Worm (Caenorhabditis elegans) whole organism, dauer: ENCODE data around the gene tbc-8.

Experiments
- unc-62 ChIP-seq: sonication (generic microtip); optimal IDR thresholded peaks from 2 replicates; lab custom pipeline; 2017; ENCODE audit warnings: missing biosample characterization, missing genetic modification reagents, missing genetic modification characterization

The tbc-8 gene

DNA sequence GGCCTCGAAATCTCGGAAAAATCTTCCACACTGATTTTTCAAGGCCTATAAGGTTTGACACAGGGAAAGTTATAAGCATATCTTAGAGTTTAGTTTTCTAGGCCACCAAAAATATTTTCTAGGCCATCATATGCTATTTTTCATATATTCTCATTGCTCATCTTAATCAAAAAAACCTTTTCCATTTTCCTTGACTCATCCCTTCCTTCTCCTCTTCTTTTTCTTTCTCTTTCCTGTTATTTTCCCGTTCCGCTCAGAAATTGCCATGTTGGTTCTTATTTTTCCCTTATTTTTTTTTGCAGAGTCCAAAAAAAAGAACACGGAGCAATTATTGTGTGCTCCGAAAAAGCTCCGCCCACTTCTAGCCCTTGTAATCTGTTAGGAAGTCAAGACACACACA is at the start of gene tbc-8:
Gene tbc-8 (plus strand): TSS at position 301 of the 400 bp plus-strand sequence.
- TF ChIP-seq unc-62 (GFP tag; lab: Kevin White, UChicago), result no peak

DNA sequence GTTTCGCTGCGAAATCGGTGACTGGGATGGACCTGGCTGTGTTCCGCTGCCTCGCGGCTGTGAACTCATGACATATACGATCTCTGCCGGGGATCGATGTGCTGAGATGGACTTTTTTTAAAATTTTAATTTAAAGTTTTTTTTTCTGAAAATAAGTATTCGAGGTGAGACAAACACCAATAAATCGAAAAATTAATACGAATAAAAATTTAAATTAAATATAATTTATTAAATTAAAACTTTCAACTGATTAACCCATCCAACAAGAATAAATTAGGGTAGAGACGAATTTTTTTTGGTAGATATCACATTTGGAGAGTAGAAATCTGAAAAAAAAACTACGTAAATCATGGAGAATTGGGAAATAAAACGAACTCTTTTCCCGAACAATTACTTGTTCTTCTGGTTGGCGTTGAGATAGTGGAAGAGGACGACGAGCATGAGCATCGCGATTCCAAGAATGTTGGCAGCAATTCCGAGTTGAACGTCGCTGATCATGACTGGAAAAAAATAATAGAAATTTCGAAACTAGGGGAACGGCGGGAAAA is 46.6 kb upstream of the tbc-8 start, which contains the start of the genes unc-50 and ostf-4:
Gene unc-50 (minus strand): TSS at position 101 of the 548 bp plus-strand sequence.
Gene ostf-4 (minus strand): TSS at position 498 of the 548 bp plus-strand sequence.
- no peak for TF ChIP-seq unc-62 (GFP tag; lab: Kevin White, UChicago)

DNA sequence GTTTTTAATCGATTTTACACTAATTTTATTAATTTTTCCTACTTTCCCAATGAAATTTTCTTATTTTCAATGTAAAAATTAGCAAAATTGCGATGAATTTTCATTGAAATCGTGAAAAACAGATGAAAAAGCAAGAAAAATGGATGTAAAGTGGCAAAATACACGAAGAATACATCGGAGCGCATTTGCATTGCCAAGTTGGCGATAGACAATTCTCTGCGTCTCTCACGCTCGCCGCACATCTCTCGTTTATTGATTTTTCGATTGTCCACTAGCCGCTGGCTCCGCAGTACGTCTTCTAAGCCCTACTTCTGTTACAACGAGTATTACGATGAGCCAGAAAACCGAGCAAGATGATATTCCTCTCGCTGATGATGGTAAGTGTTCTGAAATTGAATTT is 46.0 kb upstream of the tbc-8 start, which contains the start of gene unc-69:
Gene unc-69 (plus strand): TSS at position 185 of the 400 bp plus-strand sequence.
- no peak for TF ChIP-seq unc-62 (GFP tag; lab: Kevin White, UChicago)

DNA sequence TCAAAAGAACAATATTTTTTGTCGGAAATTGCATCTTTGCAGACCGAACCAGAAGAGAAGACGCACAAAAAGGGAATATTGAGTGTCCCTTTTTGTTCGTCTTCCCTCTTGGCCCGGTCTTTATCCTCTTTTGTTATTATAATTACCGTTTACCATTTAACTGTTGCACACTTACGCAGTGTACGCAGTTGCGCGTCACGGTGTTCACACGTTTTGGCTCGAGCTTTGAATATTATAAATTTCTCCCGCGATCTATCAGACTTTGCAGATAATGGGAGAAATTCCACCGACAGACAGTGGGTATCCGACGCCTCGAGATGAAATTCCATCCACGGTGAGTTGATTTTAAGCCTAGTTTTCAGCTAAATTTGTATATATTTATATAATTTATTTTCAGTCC is 44.0 kb upstream of the tbc-8 start, which contains the start of gene sas-7:
Gene sas-7 (plus strand): TSS at position 232 of the 400 bp plus-strand sequence.
- TF ChIP-seq unc-62 (GFP tag; lab: Kevin White, UChicago), result no peak

DNA sequence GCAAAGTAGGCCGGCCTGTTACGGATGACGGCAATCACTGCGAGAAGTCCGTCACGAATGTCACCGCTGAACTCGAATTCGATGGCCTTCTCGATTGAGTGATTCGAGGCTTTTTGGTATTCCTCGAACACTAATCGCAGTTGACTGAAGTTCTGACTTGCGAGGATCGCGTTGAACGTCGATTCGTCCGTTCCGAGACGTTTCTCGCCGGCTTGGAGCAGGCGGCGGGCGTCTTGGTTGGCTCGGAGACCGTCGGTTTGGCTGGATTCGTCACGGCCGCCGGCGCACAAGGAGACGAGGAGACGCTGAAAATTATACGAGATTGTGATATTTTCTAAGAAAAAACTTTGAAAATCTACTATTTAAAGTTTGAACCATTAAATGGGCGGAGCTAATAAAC is 38.4 kb upstream of the tbc-8 start:
- TF ChIP-seq unc-62 (GFP tag; lab: Kevin White, UChicago), result no peak

DNA sequence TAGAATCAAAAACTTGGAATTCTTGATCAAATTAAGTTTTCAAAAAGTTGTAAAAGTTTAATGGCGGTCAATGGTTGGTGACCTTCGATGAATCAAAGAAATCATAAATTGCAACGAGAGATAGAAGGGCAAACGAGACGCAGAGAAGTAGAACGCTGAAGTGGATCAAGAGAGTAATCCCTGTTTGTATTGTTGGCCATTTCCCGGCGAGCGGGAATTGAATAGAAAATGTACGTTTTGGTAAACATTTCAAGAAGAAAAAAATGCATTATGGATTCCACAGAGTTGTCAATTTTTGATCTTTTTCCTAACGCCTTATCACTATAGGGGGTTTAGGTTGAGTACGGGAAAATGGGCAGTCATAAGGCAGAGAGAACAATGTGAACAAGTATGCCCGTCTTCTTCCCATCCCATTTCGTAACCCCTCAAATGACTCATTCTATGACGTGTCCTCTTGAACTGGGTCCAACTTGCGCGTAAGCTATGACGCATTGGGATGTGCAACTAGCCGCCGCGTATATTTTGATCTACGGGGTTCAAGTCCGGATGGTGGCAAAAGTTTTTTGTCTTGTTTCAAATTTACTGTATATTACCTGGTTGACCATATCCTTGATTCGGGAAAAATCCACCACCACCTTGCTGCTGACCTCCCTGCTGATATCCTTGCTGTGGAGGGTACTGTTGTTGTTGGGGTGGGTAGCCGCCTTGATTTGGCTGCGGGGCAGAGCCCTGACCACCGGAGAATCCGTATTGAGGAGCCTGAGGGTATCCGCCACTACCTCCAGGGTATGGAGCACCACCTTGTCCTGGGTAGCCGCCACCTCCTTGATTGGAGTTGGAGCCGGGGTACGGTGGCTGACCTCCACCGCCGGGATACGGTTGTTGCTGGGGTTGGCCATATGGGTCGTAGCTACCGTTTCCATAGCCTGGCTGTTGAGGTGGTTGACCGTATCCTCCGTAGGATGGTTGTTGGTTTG is 35.9 kb upstream of the tbc-8 start:
- no peak for TF ChIP-seq unc-62 (GFP tag; lab: Kevin White, UChicago)

DNA sequence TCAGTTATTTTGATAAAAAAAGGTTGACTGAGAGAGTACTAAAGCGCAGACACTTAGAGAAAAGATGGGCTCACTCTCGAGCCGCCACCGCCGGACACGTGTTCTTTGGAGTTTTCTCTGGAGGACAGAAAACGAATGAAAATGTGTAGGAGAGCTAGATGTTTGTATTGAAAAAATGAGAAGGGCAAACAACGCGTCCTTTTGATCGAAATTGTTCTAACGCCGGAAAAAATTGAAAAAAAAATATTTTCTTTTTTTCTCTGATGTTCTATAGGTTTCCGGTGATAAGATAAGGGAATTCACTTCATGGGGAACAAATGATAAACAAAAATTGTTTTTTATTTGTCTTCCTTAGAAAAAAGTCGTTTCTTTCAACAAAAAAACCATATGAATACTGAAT is 34.9 kb upstream of the tbc-8 start:
- no peak for TF ChIP-seq unc-62 (GFP tag; lab: Kevin White, UChicago)

DNA sequence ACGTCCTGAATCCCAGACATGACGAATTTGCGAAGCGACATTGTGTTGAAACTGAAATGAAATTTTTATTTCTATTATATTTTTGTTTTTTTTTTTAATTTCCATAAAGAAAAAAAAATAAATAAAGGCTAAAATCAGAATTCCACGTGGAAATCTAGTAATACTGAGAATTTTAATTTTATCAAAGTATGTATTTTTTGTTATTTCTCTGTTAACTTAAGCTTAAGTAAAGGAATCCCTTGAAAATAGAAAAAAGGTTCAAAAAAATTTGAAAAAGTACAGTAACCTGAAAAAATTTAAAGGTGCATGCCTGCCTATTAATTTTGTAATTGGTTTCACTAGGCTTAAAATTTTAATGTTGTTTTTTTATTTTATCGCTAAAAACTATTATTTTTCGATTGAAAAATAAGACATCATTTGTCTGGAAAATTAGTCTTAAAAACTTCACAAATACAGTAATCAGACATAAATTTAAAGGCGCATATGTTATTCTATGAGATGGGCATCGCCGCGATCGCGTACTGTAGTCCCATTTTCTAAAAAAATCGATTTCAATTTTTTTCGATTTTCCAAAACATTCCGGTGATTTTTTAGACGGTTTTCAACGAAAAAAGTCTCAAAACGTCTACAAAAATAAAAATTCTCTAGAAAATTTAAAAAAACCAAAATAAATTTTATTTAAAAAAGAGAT is 34.2 kb upstream of the tbc-8 start, which contains the start of gene nex-2:
Gene nex-2 (minus strand): TSS at position 51 of the 691 bp plus-strand sequence.
- no peak for TF ChIP-seq unc-62 (GFP tag; lab: Kevin White, UChicago)

DNA sequence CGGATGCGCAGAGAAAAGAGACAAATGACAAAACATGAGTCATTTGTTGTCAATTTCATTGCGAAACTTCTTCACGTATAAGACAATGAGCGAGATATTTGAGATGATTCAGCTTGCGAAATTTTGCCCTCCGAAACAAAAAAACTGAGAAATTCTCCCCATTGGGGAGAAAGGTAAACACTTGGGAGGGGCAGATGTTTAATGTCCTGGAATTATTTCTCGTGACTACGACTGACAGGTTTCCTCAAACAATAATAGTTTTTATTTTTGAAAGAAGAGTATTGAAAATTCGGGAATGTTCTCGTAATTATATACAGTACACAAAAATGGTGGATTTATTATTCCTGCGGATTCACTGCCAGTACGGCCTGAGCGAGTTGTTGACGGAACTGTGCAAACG is 33.5 kb upstream of the tbc-8 start:
- TF ChIP-seq unc-62 (GFP tag; lab: Kevin White, UChicago), result no peak

DNA sequence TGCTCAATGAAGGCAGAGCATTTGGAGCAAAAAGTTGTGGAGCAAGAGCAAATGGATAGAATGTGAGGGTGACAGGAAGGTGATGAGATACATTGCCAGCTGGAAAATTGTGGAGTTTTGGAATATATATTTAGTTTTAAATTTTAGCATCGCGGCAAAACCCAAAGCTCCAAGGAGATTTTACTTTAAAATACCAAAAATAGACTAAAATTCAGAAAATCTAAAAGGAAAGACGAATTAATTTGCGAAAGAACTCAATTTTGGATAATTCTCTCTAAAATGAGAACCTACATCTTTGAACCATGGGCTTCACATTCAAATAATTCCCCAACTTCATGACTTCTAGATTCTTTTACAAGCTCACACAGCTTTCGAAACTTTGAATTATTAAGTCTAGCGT is 32.2 kb upstream of the tbc-8 start, which contains the start of gene T07C4.12:
Gene T07C4.12 (minus strand): TSS at position 101 of the 400 bp plus-strand sequence.
- TF ChIP-seq unc-62 (GFP tag; lab: Kevin White, UChicago), result no peak

DNA sequence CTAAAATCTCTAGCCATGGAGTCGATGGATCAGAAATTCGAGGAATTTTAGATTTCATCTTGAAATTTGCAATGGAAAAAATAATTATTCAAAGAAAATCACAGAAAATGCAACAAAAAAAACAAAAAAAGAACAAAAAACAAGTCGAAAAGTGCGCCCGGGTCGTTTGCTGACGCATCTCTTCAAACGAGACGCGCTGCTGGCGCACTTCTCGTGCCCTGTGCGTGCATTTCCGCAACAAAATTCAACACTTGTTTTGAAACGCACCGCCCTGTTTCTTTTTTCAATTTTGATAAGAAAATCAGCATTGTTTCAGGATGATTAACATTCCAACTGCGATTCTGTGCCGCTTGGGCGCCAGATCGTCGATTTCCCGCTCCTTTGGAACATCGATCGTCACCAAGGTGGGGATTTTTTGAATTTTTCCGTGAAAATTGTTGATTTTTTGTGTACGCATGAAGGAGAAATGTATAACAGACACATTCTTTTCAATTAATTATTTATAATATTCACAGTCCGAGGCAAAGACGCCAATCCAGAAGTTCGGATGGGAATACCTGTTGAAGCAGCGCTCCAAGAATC is 30.7 kb upstream of the tbc-8 start, which contains the start of the genes jmjd-4 and mev-1:
Gene jmjd-4 (minus strand): TSS at position 58 of the 582 bp plus-strand sequence.
Gene mev-1 (plus strand): TSS at position 317 of the 582 bp plus-strand sequence.
- no peak for TF ChIP-seq unc-62 (GFP tag; lab: Kevin White, UChicago)

DNA sequence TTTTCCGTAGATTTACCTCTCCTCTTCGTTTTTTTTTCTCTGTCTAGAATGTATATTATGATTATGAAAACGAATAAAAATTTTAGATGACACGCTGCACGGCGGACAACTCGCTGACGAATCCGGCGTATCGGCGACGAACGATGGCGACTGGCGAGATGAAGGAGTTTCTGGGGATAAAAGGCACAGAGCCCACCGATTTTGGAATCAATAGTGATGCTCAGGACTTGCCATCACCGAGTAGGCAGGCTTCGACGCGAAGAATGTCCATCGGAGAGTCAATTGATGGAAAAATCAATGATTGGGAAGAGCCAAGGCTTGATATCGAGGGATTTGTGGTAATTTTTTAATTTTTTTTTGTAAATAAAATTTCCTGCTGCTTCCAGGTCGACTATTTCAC is 29.7 kb upstream of the tbc-8 start, which contains the start of gene ced-9:
Gene ced-9 (plus strand): TSS at position 87 of the 400 bp plus-strand sequence.
- no peak for TF ChIP-seq unc-62 (GFP tag; lab: Kevin White, UChicago)

DNA sequence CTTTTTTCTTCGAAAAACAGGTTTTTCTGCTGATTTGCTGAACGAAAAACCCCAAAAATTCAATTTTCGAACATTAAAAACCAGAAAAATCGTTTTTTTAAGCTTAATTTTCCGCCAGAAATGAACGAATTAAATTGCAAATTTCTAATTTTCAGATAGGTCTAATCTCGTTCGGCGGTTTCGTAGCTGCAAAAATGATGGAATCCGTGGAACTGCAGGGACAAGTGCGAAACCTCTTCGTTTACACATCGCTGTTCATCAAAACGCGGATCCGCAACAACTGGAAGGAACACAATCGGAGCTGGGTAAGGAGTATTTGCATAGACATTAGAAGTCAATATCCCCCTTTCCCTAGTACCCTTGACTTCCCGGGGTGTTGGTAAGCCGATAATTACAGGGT is 28.6 kb upstream of the tbc-8 start:
- no peak for TF ChIP-seq unc-62 (GFP tag; lab: Kevin White, UChicago)

DNA sequence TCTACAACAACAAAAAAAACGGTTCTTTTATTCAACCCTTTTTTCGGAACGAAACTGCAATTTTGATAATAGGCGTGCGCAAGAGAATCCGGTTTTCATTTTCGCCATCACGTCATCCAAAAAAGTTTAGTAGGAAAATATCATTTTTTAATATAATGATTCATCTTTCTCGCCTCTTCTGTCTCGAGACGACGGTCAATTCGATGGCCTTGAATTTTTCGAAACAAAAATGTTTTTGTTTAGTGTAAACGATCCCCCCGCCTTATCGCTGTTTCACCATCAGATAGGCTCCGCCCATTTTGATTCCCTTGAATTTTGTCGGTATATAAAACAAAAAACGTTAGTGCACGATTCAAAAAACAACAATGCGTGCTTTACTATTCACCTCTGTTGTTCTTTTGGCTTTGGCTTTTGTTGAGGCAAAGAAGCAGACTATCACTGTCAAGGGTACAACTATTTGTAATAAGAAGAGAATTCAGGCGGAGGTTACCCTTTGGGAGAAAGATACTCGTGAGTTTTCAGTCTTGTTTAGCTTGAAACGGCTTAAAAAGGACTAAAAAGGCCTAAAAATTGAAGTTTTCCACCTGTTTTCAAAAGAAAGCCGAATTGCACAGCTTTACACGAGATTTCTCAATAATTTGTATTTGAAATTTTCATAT is 27.1 kb upstream of the tbc-8 start, which contains the start of gene ttr-15:
Gene ttr-15 (plus strand): TSS at position 340 of the 659 bp plus-strand sequence.
- TF ChIP-seq unc-62 (GFP tag; lab: Kevin White, UChicago), result no peak
